Fruit fly (Drosophila melanogaster) whole organism, embryonic: ENCODE data around the gene Ifrd1.

ENCODE experiments used
- Bgb ChIP-seq: fragments of 200-800 bp; sonication (Bioruptor generic); IDR thresholded peaks from 2 replicates; pipeline ENCODE4 v1.3.6; 2022; ENCODE audit warnings: missing biosample characterization, missing genetic modification characterization; ENCODE audit not compliant: partially characterized antibody
- C15 ChIP-seq: fragments of 200-800 bp; sonication (Bioruptor generic); IDR thresholded peaks from 3 replicates; pipeline ENCODE4 v1.3.6; 2022; ENCODE audit warnings: missing biosample characterization, missing genetic modification characterization
- CG11504 ChIP-seq: fragments of 200-800 bp; sonication (Bioruptor generic); optimal IDR thresholded peaks from 3 replicates; lab custom pipeline; 2019; ENCODE audit warnings: missing biosample characterization, mild to moderate bottlenecking, missing genetic modification characterization, moderate library complexity
- CG13123 ChIP-seq: fragments of 200-800 bp; sonication (Bioruptor generic); optimal IDR thresholded peaks from 2 replicates; lab custom pipeline; 2016; ENCODE audit warnings: missing biosample characterization, missing genetic modification characterization
- CG13296 ChIP-seq: fragments of 200-800 bp; sonication (Bioruptor generic); optimal IDR thresholded peaks from 3 replicates; lab custom pipeline; 2018; ENCODE audit warnings: missing biosample characterization, mild to moderate bottlenecking, missing genetic modification characterization
- CG13775 ChIP-seq: fragments of 200-800 bp; sonication (Bioruptor generic); optimal IDR thresholded peaks from 3 replicates; lab custom pipeline; 2017; ENCODE audit warnings: missing biosample characterization, mild to moderate bottlenecking, missing genetic modification characterization
- CG13894 ChIP-seq: fragments of 200-800 bp; sonication (Bioruptor generic); optimal IDR thresholded peaks from 3 replicates; lab custom pipeline; 2018; ENCODE audit warnings: missing biosample characterization, mild to moderate bottlenecking, missing genetic modification characterization, moderate library complexity
- CG15011 ChIP-seq: fragments of 200-800 bp; sonication (Bioruptor generic); optimal IDR thresholded peaks from 3 replicates; lab custom pipeline; 2018; ENCODE audit warnings: missing biosample characterization, mild to moderate bottlenecking, missing genetic modification characterization
- CG16863 ChIP-seq: fragments of 200-800 bp; sonication (Bioruptor generic); optimal IDR thresholded peaks from 3 replicates; lab custom pipeline; 2016; ENCODE audit warnings: missing biosample characterization, missing genetic modification characterization
- CG17359 ChIP-seq: fragments of 200-800 bp; sonication (Bioruptor generic); optimal IDR thresholded peaks from 3 replicates; lab custom pipeline; 2018; ENCODE audit warnings: missing biosample characterization, mild to moderate bottlenecking, missing genetic modification characterization, moderate library complexity
- CG17612 ChIP-seq: fragments of 200-800 bp; sonication (Bioruptor generic); IDR thresholded peaks from 2 replicates; pipeline ENCODE4 v1.3.6; 2022; ENCODE audit warnings: missing biosample characterization, missing genetic modification characterization
- CG32767 ChIP-seq: fragments of 200-800 bp; sonication (Bioruptor generic); IDR thresholded peaks from 2 replicates; pipeline ENCODE4 v1.3.6; 2022; ENCODE audit warnings: missing biosample characterization, missing genetic modification characterization
- CG33213 ChIP-seq: fragments of 200-800 bp; sonication (Bioruptor generic); optimal IDR thresholded peaks from 3 replicates; lab custom pipeline; 2016; ENCODE audit warnings: missing biosample characterization, missing genetic modification characterization
- CG43689 ChIP-seq: fragments of 200-800 bp; sonication (Bioruptor generic); IDR thresholded peaks from 2 replicates; pipeline ENCODE4 v1.3.6; 2022; ENCODE audit warnings: missing biosample characterization, missing genetic modification characterization
- CG4617 ChIP-seq: fragments of 200-800 bp; sonication (Bioruptor generic); optimal IDR thresholded peaks from 3 replicates; lab custom pipeline; 2016; ENCODE audit warnings: missing biosample characterization, missing genetic modification characterization, borderline replicate concordance
- CG4820 ChIP-seq: fragments of 200-800 bp; sonication (Bioruptor generic); optimal IDR thresholded peaks from 3 replicates; lab custom pipeline; 2016; ENCODE audit warnings: missing biosample characterization, missing genetic modification characterization
- CG8924 ChIP-seq: fragments of 200-800 bp; optimal IDR thresholded peaks from 3 replicates; lab custom pipeline; 2019; ENCODE audit warnings: missing biosample characterization, mild to moderate bottlenecking, missing genetic modification characterization, moderate library complexity
- Deaf1 ChIP-seq: fragments of 200-800 bp; optimal IDR thresholded peaks from 3 replicates; lab custom pipeline; 2019; ENCODE audit warnings: missing biosample characterization, mild to moderate bottlenecking, missing genetic modification characterization, moderate library complexity
- E2f2 ChIP-seq: fragments of 200-800 bp; sonication (Bioruptor generic); IDR thresholded peaks from 2 replicates; pipeline ENCODE4 v1.3.6; 2022; ENCODE audit warnings: missing biosample characterization, missing genetic modification characterization
- Fer3 ChIP-seq: fragments of 200-800 bp; sonication (Bioruptor generic); optimal IDR thresholded peaks from 2 replicates; lab custom pipeline; 2018; ENCODE audit warnings: missing biosample characterization, mild to moderate bottlenecking, missing genetic modification characterization, moderate library complexity
- Gsc ChIP-seq: fragments of 200-800 bp; sonication (Bioruptor generic); IDR thresholded peaks from 2 replicates; pipeline ENCODE4 v1.3.6; 2022; ENCODE audit warnings: missing biosample characterization, missing genetic modification characterization
- Hey ChIP-seq: fragments of 200-800 bp; sonication (Bioruptor generic); optimal IDR thresholded peaks from 3 replicates; lab custom pipeline; 2018; ENCODE audit warnings: missing biosample characterization, mild to moderate bottlenecking, missing genetic modification characterization
- Lpt ChIP-seq: fragments of >200 bp; optimal IDR thresholded peaks from 2 replicates; lab custom pipeline; 2018; ENCODE audit warnings: missing biosample characterization, missing genetic modification characterization
- MESR4 ChIP-seq: fragments of 200-800 bp; sonication (Bioruptor generic); optimal IDR thresholded peaks from 2 replicates; lab custom pipeline; 2018; ENCODE audit warnings: missing biosample characterization, mild to moderate bottlenecking, missing genetic modification characterization, moderate library complexity
- NfI ChIP-seq: fragments of 200-800 bp; sonication (Bioruptor generic); optimal IDR thresholded peaks from 3 replicates; lab custom pipeline; 2018; ENCODE audit warnings: missing biosample characterization, mild to moderate bottlenecking, missing genetic modification characterization, moderate library complexity
- Scr ChIP-seq: fragments of 200-800 bp; sonication (Bioruptor generic); IDR thresholded peaks from 2 replicates; pipeline ENCODE4 v1.3.6; 2022; ENCODE audit warnings: missing biosample characterization, missing genetic modification characterization; ENCODE audit not compliant: partially characterized antibody
- Tbp ChIP-seq: fragments of >200 bp; optimal IDR thresholded peaks from 2 replicates; lab custom pipeline; 2018; ENCODE audit warnings: missing biosample characterization, missing genetic modification characterization
- abd-A ChIP-seq: fragments of 200-800 bp; sonication (Bioruptor generic); optimal IDR thresholded peaks from 3 replicates; lab custom pipeline; 2019; ENCODE audit warnings: missing biosample characterization, mild to moderate bottlenecking, missing genetic modification characterization, moderate library complexity
- al ChIP-seq: fragments of 200-800 bp; sonication (Bioruptor generic); IDR thresholded peaks from 2 replicates; pipeline ENCODE4 v1.3.6; 2022; ENCODE audit warnings: missing biosample characterization, missing genetic modification characterization
- bsh ChIP-seq, 2 experiments: fragments of 200-800 bp; sonication (Bioruptor generic); optimal IDR thresholded peaks; 2 replicates each; lab custom pipeline; 2017 to 2018; ENCODE audit warnings: mild to moderate bottlenecking in 2 of 2, missing biosample characterization in 2 of 2, missing genetic modification characterization in 2 of 2, moderate library complexity in 1 of 2
- ci ChIP-seq: fragments of 200-800 bp; sonication (Bioruptor generic); IDR thresholded peaks from 3 replicates; pipeline ENCODE4 v1.3.6; 2022; ENCODE audit warnings: missing biosample characterization, missing genetic modification characterization
- crc ChIP-seq: fragments of 200-800 bp; sonication (Bioruptor generic); optimal IDR thresholded peaks from 2 replicates; lab custom pipeline; 2016; ENCODE audit warnings: missing biosample characterization, missing genetic modification characterization
- dm ChIP-seq: fragments of 200-800 bp; sonication (Bioruptor generic); optimal IDR thresholded peaks from 3 replicates; lab custom pipeline; 2016; ENCODE audit warnings: missing biosample characterization, missing genetic modification characterization
- jigr1 ChIP-seq: fragments of 200-800 bp; sonication (Bioruptor generic); IDR thresholded peaks from 3 replicates; pipeline ENCODE4 v1.3.6; 2022; ENCODE audit warnings: missing biosample characterization, missing genetic modification characterization
- klu ChIP-seq: fragments of 200-800 bp; sonication (Bioruptor generic); IDR thresholded peaks from 2 replicates; pipeline ENCODE4 v1.3.6; 2022; ENCODE audit warnings: missing biosample characterization, missing genetic modification characterization
- kni ChIP-seq: fragments of 200-800 bp; sonication (Bioruptor generic); optimal IDR thresholded peaks from 3 replicates; lab custom pipeline; 2017; ENCODE audit warnings: mild to moderate bottlenecking, missing biosample characterization, missing genetic modification reagents, missing genetic modification characterization
- knrl ChIP-seq: fragments of 200-800 bp; sonication (Bioruptor generic); IDR thresholded peaks from 3 replicates; pipeline ENCODE4 v1.3.6; 2022; ENCODE audit warnings: missing biosample characterization, missing genetic modification characterization; ENCODE audit not compliant: partially characterized antibody
- nom ChIP-seq: fragments of 200-800 bp; sonication (Bioruptor generic); optimal IDR thresholded peaks from 2 replicates; lab custom pipeline; 2017; ENCODE audit warnings: missing biosample characterization, missing genetic modification characterization, mild to moderate bottlenecking, moderate library complexity, missing genetic modification reagents
- pros ChIP-seq: fragments of 200-800 bp; sonication (Bioruptor generic); optimal IDR thresholded peaks from 3 replicates; lab custom pipeline; 2019; ENCODE audit warnings: missing biosample characterization, mild to moderate bottlenecking, missing genetic modification characterization, moderate library complexity
- schlank ChIP-seq: fragments of 200-800 bp; sonication (Bioruptor generic); optimal IDR thresholded peaks from 2 replicates; lab custom pipeline; 2018; ENCODE audit warnings: missing biosample characterization, mild to moderate bottlenecking, missing genetic modification characterization
- sens ChIP-seq: fragments of 200-800 bp; sonication (Bioruptor generic); peaks from one replicate; lab custom pipeline; 2016; ENCODE audit warnings: missing biosample characterization, missing genetic modification characterization
- shn ChIP-seq: fragments of 200-800 bp; sonication (Bioruptor generic); optimal IDR thresholded peaks from 3 replicates; lab custom pipeline; 2016; ENCODE audit warnings: missing biosample characterization, missing genetic modification characterization
- sisA ChIP-seq: fragments of 200-800 bp; sonication (Bioruptor generic); IDR thresholded peaks from 2 replicates; pipeline ENCODE4 v1.3.6; 2022; ENCODE audit warnings: missing biosample characterization, missing genetic modification characterization
- sqz ChIP-seq: fragments of 200-800 bp; sonication (Bioruptor generic); optimal IDR thresholded peaks from 3 replicates; lab custom pipeline; 2018; ENCODE audit warnings: missing biosample characterization, mild to moderate bottlenecking, missing genetic modification characterization
- ssp ChIP-seq: fragments of 200-800 bp; sonication (Bioruptor generic); IDR thresholded peaks from 2 replicates; pipeline ENCODE4 v1.3.6; 2022; ENCODE audit warnings: missing biosample characterization, missing genetic modification characterization
- tna ChIP-seq: fragments of 200-800 bp; sonication (Bioruptor generic); IDR thresholded peaks from 2 replicates; pipeline ENCODE4 v1.3.6; 2022; ENCODE audit warnings: missing biosample characterization, missing genetic modification characterization; ENCODE audit not compliant: partially characterized antibody
- unpg ChIP-seq: fragments of 200-800 bp; sonication (Bioruptor generic); optimal IDR thresholded peaks from 3 replicates; lab custom pipeline; 2018; ENCODE audit warnings: missing biosample characterization, mild to moderate bottlenecking, missing genetic modification characterization, moderate library complexity
- zf30C ChIP-seq: fragments of 200-800 bp; sonication (Bioruptor generic); optimal IDR thresholded peaks from 3 replicates; lab custom pipeline; 2018; ENCODE audit warnings: missing biosample characterization, mild to moderate bottlenecking, missing genetic modification characterization

The Ifrd1 gene

dm6 chr2L:2897024-2897549 is 22.8 kb upstream of the Ifrd1 start (continued):
- TF ChIP-seq sisA (GFP tag; lab: Robert Waterston, UW) = peak; percentile 88
- TF ChIP-seq Gsc (GFP tag; lab: Robert Waterston, UW) = no peak
- peak; percentile 72 for TF ChIP-seq dm
- TF ChIP-seq MESR4 (GFP tag; lab: Kevin White, UChicago) = no peak
- TF ChIP-seq al (GFP tag; lab: Robert Waterston, UW) = no peak
- TF ChIP-seq Fer3 (tag; lab: Kevin White, UChicago) = peak; percentile 48
- TF ChIP-seq CG33213 (GFP tag; lab: Kevin White, UChicago) = peak; percentile 66

- TF ChIP-seq CG15011 (GFP tag; lab: Kevin White, UChicago) (no peak), pros (GFP tag; lab: Kevin White, UChicago) (peak; percentile 18), abd-A (tag; lab: Kevin White, UChicago) (peak; percentile 56), Deaf1 (tag; lab: Kevin White, UChicago) (peak; percentile 13), CG17612 (GFP tag; lab: Robert Waterston, UW) (no peak), zf30C (GFP tag; lab: Kevin White, UChicago) (no peak), Hey (tag; lab: Kevin White, UChicago) (peak; percentile 14), sens (GFP tag; lab: Kevin White, UChicago) (peak; percentile 56), tna (GFP tag; lab: Robert Waterston, UW) (no peak)
- TF ChIP-seq, all 482 proteins: peak for 5
These were observed 20.1 kb upstream of the Ifrd1 start for dm6 chr2L:2894356-2894755.

DNA sequence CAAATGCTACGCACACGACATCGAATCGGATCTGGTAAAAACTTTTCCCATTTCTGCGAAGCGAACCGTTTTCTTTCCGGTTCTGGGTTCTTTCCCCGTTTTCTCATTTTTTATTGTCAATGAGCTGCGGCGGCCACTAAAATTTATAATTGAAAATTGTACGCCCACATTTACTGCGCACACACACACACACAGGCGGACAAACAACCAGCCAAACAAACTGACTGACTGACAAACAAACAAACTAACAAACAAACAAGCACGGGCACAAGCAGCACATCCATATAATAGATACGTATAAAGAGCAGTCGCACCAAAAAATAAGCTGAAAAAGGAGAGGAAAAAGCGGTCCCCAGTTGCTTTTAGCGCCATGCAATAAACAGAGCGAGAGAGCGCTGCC is 16.9 kb upstream of the Ifrd1 start:
- no peak for TF ChIP-seq CG43689 (GFP tag; lab: Robert Waterston, UW)
- TF ChIP-seq Bgb (GFP tag; lab: Robert Waterston, UW) = 0 out of 2 replicates have a peak, but pooled peaks have one; percentile 9
- TF ChIP-seq schlank = no peak
- no peak for TF ChIP-seq unpg (GFP tag; lab: Kevin White, UChicago)
- no peak for TF ChIP-seq nom (GFP tag; lab: Kevin White, UChicago)
- TF ChIP-seq CG32767 (GFP tag; lab: Robert Waterston, UW) = no peak
- no peak for TF ChIP-seq C15
- TF ChIP-seq CG4820 (GFP tag; lab: Kevin White, UChicago) = no peak
- no peak for TF ChIP-seq CG16863 (GFP tag; lab: Kevin White, UChicago)
- 0 out of 3 replicates have a peak, but pooled peaks have one; percentile 39 for TF ChIP-seq ci (GFP tag; lab: Robert Waterston, UW)
- no peak for TF ChIP-seq E2f2 (GFP tag; lab: Robert Waterston, UW)
- TF ChIP-seq CG17359 (tag; lab: Kevin White, UChicago) = no peak
- peak; percentile 51 for TF ChIP-seq CG13894 (tag; lab: Kevin White, UChicago)
- no peak for TF ChIP-seq bsh (GFP tag; optimal IDR thresholded peaks at IDR 0.05; lab: Kevin White, UChicago)
- no peak for TF ChIP-seq sqz (GFP tag; lab: Kevin White, UChicago)
- TF ChIP-seq klu (GFP tag; lab: Robert Waterston, UW) = no peak
- TF ChIP-seq NfI (GFP tag; lab: Kevin White, UChicago) = no peak
- TF ChIP-seq CG13296 = no peak
- no peak for TF ChIP-seq CG11504 (tag; lab: Kevin White, UChicago)
- no peak for TF ChIP-seq Lpt (GFP tag; lab: Kevin White, UChicago)
- TF ChIP-seq ssp (GFP tag; lab: Robert Waterston, UW) = no peak
- no peak for TF ChIP-seq CG8924 (tag; lab: Kevin White, UChicago)
- no peak for TF ChIP-seq Tbp
- TF ChIP-seq CG13775 = no peak
- no peak for TF ChIP-seq knrl (GFP tag; lab: Robert Waterston, UW)
- TF ChIP-seq CG13123 (GFP tag; lab: Kevin White, UChicago) = no peak
- TF ChIP-seq crc (GFP tag; lab: Kevin White, UChicago) = no peak
- TF ChIP-seq Scr = no peak
- TF ChIP-seq shn (GFP tag; lab: Kevin White, UChicago) = no peak
- peak; percentile 28 for TF ChIP-seq kni
- TF ChIP-seq jigr1 (GFP tag; lab: Robert Waterston, UW) = no peak
- no peak for TF ChIP-seq CG4617 (GFP tag; lab: Kevin White, UChicago)
